1 fruit fly cellular context compared by ENCODE assay signal in the genomic region with DNA sequence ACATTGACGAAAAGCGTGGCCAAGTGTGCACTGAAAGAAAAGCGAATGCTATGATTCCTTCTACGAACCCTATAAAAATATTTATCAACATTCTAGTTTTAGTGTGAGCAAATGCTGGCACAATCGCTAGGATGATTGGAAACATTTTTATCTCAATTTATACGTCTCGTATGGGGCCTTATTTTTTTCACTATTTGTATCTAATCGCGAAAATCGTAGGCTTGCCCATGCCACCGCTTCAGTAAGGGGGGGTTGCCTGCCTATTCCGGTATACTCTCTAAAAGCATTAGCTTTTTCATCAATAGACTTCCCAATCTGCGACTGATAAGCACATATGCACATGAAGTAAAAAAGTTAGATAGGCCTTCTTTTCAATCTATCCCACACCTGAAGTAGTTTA.
A peak's percentile ranks its signal among the peaks of the same experiment; 100 is the strongest.
TF ChIP-seq lines count a peak whose summit lies in the region.

No protein-coding gene starts in this region.

TF ChIP-seq in whole organism, embryonic, 481 proteins besides CTCF, POLR2A, EP300 and RAD21 (continued from another document and continues in another):
- TF ChIP-seq CG13287 (GFP tag; IDR thresholded peaks at IDR 0.05; lab: Robert Waterston, UW; ENCODE audit: partially characterized antibody) (no peak), CG3847 (GFP tag; IDR thresholded peaks at IDR 0.05; lab: Robert Waterston, UW) (peak; percentile 82), Lpt (GFP tag; optimal IDR thresholded peaks at IDR 0.05; lab: Kevin White, UChicago) (no peak), fd3F (GFP tag; optimal IDR thresholded peaks at IDR 0.05; lab: Kevin White, UChicago) (peak; percentile 73), bbx (GFP tag; IDR thresholded peaks at IDR 0.05; lab: Robert Waterston, UW; ENCODE audit: partially characterized antibody) (no peak), dpn (GFP tag; optimal IDR thresholded peaks at IDR 0.05; lab: Kevin White, UChicago) (peak; percentile 57 to 74), Dad (GFP tag; optimal IDR thresholded peaks at IDR 0.05; lab: Kevin White, UChicago) (peak; percentile 62), CG2202 (tag; optimal IDR thresholded peaks at IDR 0.05; lab: Kevin White, UChicago) (no peak), Six4 (GFP tag; optimal IDR thresholded peaks at IDR 0.05; lab: Kevin White, UChicago) (peak; percentile 50), CG30403 (GFP tag; optimal IDR thresholded peaks at IDR 0.05; lab: Kevin White, UChicago) (peak; percentile 71), CG8478 (optimal IDR thresholded peaks at IDR 0.05; lab: Kevin White, UChicago) (no peak), CG13624 (GFP tag; optimal IDR thresholded peaks at IDR 0.05; lab: Kevin White, UChicago) (peak; percentile 58), sima (GFP tag; optimal IDR thresholded peaks at IDR 0.05; lab: Kevin White, UChicago) (peak; percentile 51), nom (GFP tag; optimal IDR thresholded peaks at IDR 0.05; lab: Kevin White, UChicago) (no peak), CG10959 (GFP tag; IDR thresholded peaks at IDR 0.05; lab: Robert Waterston, UW) (no peak), gcm2 (GFP tag; optimal IDR thresholded peaks at IDR 0.05; lab: Kevin White, UChicago) (peak; percentile 67), Awh (GFP tag; IDR thresholded peaks at IDR 0.05; lab: Robert Waterston, UW) (peak; percentile 85), Poxn (GFP tag; IDR thresholded peaks at IDR 0.05; lab: Robert Waterston, UW) (peak; percentile 33; the same call in 1 of the 2 replicates), H15 (GFP tag; IDR thresholded peaks at IDR 0.05; lab: Robert Waterston, UW) (peak; percentile 74), danr (GFP tag; IDR thresholded peaks at IDR 0.05; lab: Robert Waterston, UW) (peak; percentile 67; the same call in 1 of the 2 replicates), tap (tag; optimal IDR thresholded peaks at IDR 0.05; lab: Kevin White, UChicago) (peak; percentile 74), HLHmδ (GFP tag; optimal IDR thresholded peaks at IDR 0.05; lab: Kevin White, UChicago) (no peak), prd (optimal IDR thresholded peaks at IDR 0.05; lab: Kevin White, UChicago) (no peak), prd (GFP tag; IDR thresholded peaks at IDR 0.05; lab: Robert Waterston, UW) (peak; percentile 90), CG11696 (GFP tag; IDR thresholded peaks at IDR 0.05; lab: Robert Waterston, UW) (peak; percentile 79), Doc2 (GFP tag; IDR thresholded peaks at IDR 0.05; lab: Robert Waterston, UW) (peak; percentile 79), gfzf (GFP tag; optimal IDR thresholded peaks at IDR 0.05; lab: Kevin White, UChicago) (no peak), lov (optimal IDR thresholded peaks at IDR 0.05; lab: Kevin White, UChicago) (no peak), lov (GFP tag; IDR thresholded peaks at IDR 0.05; lab: Robert Waterston, UW) (peak; percentile 66; the same call in 1 of the 3 replicates), CG15601 (tag; optimal IDR thresholded peaks at IDR 0.05; lab: Kevin White, UChicago) (peak; percentile 33), unc-4 (GFP tag; IDR thresholded peaks at IDR 0.05; lab: Robert Waterston, UW; ENCODE audit: partially characterized antibody) (no peak), Hey (tag; optimal IDR thresholded peaks at IDR 0.05; lab: Kevin White, UChicago) (peak; percentile 91), CG4707 (GFP tag; optimal IDR thresholded peaks at IDR 0.05; lab: Kevin White, UChicago) (peak; percentile 19), Bdp1 (GFP tag; optimal IDR thresholded peaks at IDR 0.05; lab: Kevin White, UChicago) (peak; percentile 69), CG10321 (GFP tag; IDR thresholded peaks at IDR 0.05; lab: Robert Waterston, UW) (peak; percentile 41; the same call in 1 of the 2 replicates), Gug (GFP tag; IDR thresholded peaks at IDR 0.05; lab: Robert Waterston, UW) (peak; percentile 80), CG30020 (tag; optimal IDR thresholded peaks at IDR 0.05; lab: Kevin White, UChicago) (no peak), BEAF-32 (GFP tag; optimal IDR thresholded peaks at IDR 0.05; lab: Kevin White, UChicago) (no peak), CG13424 (tag; optimal IDR thresholded peaks at IDR 0.05; lab: Kevin White, UChicago) (peak; percentile 79), CG11247 (GFP tag; IDR thresholded peaks at IDR 0.05; lab: Robert Waterston, UW) (peak; percentile 82), lab (GFP tag; optimal IDR thresholded peaks at IDR 0.05; lab: Kevin White, UChicago) (peak; percentile 93), emc (GFP tag; optimal IDR thresholded peaks at IDR 0.05; lab: Kevin White, UChicago) (peak; percentile 63), CG4854 (GFP tag; optimal IDR thresholded peaks at IDR 0.05; lab: Kevin White, UChicago) (peak; percentile 50), hth (optimal IDR thresholded peaks at IDR 0.05; lab: Kevin White, UChicago) (no peak), psq (GFP tag; optimal IDR thresholded peaks at IDR 0.05; lab: Kevin White, UChicago) (no peak), yki (optimal IDR thresholded peaks at IDR 0.05; lab: Kevin White, UChicago) (no peak), dmrt99B (tag; optimal IDR thresholded peaks at IDR 0.05; lab: Kevin White, UChicago) (peak; percentile 88), Gsc (GFP tag; IDR thresholded peaks at IDR 0.05; lab: Robert Waterston, UW) (0 out of 2 replicates have a peak, but pooled peaks have one; percentile 35), Hand (GFP tag; optimal IDR thresholded peaks at IDR 0.05; lab: Kevin White, UChicago) (peak; percentile 55), CG31365 (tag; optimal IDR thresholded peaks at IDR 0.05; lab: Kevin White, UChicago) (peak; percentile 51), CG17328 (GFP tag; IDR thresholded peaks at IDR 0.05; lab: Robert Waterston, UW) (peak; percentile 80), CG32767 (GFP tag; IDR thresholded peaks at IDR 0.05; lab: Robert Waterston, UW) (peak; percentile 67; the same call in 1 of the 2 replicates), run (tag; optimal IDR thresholded peaks at IDR 0.05; lab: Kevin White, UChicago) (peak; percentile 41), Optix (GFP tag; IDR thresholded peaks at IDR 0.05; lab: Robert Waterston, UW) (peak; percentile 90), Usf (GFP tag; optimal IDR thresholded peaks at IDR 0.05; lab: Kevin White, UChicago) (peak; percentile 11), toy (GFP tag; IDR thresholded peaks at IDR 0.05; lab: Robert Waterston, UW) (0 out of 2 replicates have a peak, but pooled peaks have one; percentile 49), CG14860 (GFP tag; IDR thresholded peaks at IDR 0.05; lab: Robert Waterston, UW; ENCODE audit: partially characterized antibody) (no peak), GATAe (GFP tag; conservative IDR thresholded peaks at IDR 0.05; lab: Robert Waterston, UW) (peak; percentile 94), odd (GFP tag; optimal IDR thresholded peaks at IDR 0.05; lab: Kevin White, UChicago) (peak; percentile 57), CG11093 (GFP tag; IDR thresholded peaks at IDR 0.05; lab: Robert Waterston, UW) (peak; percentile 49; the same call in 1 of the 3 replicates), Vsx1 (GFP tag; optimal IDR thresholded peaks at IDR 0.05; lab: Kevin White, UChicago) (peak; percentile 66), gce (GFP tag; IDR thresholded peaks at IDR 0.05; lab: Robert Waterston, UW) (peak; percentile 74), grn (GFP tag; optimal IDR thresholded peaks at IDR 0.05; lab: Kevin White, UChicago) (peak; percentile 92), Nf-YC (tag; optimal IDR thresholded peaks at IDR 0.05; lab: Kevin White, UChicago) (no peak), CG17612 (GFP tag; IDR thresholded peaks at IDR 0.05; lab: Robert Waterston, UW) (peak; percentile 69), peb (GFP tag; IDR thresholded peaks at IDR 0.05; lab: Robert Waterston, UW) (peak; percentile 79), ind (GFP tag; optimal IDR thresholded peaks at IDR 0.05; lab: Kevin White, UChicago) (peak; percentile 78), klu (GFP tag; IDR thresholded peaks at IDR 0.05; lab: Robert Waterston, UW) (peak; percentile 45; the same call in 1 of the 2 replicates), lola (GFP tag; optimal IDR thresholded peaks at IDR 0.05; lab: Kevin White, UChicago) (no peak), CG31388 (GFP tag; optimal IDR thresholded peaks at IDR 0.05; lab: Kevin White, UChicago) (peak; percentile 40), CG9932 (GFP tag; IDR thresholded peaks at IDR 0.05; lab: Robert Waterston, UW) (peak; percentile 75; the same call in 1 of the 2 replicates), z (GFP tag; IDR thresholded peaks at IDR 0.05; lab: Robert Waterston, UW) (no peak; the same call in 2 of the 3 replicates), CG30431 (GFP tag; optimal IDR thresholded peaks at IDR 0.05; lab: Kevin White, UChicago) (peak; percentile 54), disco-r (GFP tag; optimal IDR thresholded peaks at IDR 0.05; lab: Kevin White, UChicago) (peak; percentile 26), CG14441 (GFP tag; IDR thresholded peaks at IDR 0.05; lab: Robert Waterston, UW) (peak; percentile 92), CG11504 (tag; optimal IDR thresholded peaks at IDR 0.05; lab: Kevin White, UChicago) (peak; percentile 88), pros (GFP tag; optimal IDR thresholded peaks at IDR 0.05; lab: Kevin White, UChicago) (no peak), sens (GFP tag; lab: Kevin White, UChicago) (peak; percentile 96), CG11560 (tag; IDR thresholded peaks at IDR 0.05; lab: Robert Waterston, UW) (peak; percentile 55; the same call in 1 of the 3 replicates), eyg (GFP tag; optimal IDR thresholded peaks at IDR 0.05; lab: Kevin White, UChicago) (peak; percentile 77), CG8944 (GFP tag; optimal IDR thresholded peaks at IDR 0.05; lab: Kevin White, UChicago) (peak; percentile 60), CG1603 (tag; optimal IDR thresholded peaks at IDR 0.05; lab: Kevin White, UChicago) (peak; percentile 77), CrebB (tag; optimal IDR thresholded peaks at IDR 0.05; lab: Kevin White, UChicago) (peak; percentile 53), cas (GFP tag; IDR thresholded peaks at IDR 0.05; lab: Robert Waterston, UW) (peak; percentile 67; the same call in 1 of the 2 replicates), CG1602 (GFP tag; optimal IDR thresholded peaks at IDR 0.05; lab: Kevin White, UChicago) (peak; percentile 56), NK7.1 (GFP tag; optimal IDR thresholded peaks at IDR 0.05; lab: Kevin White, UChicago) (peak; percentile 58), CG18619 (GFP tag; optimal IDR thresholded peaks at IDR 0.05; lab: Kevin White, UChicago) (peak; percentile 61), NfI (GFP tag; optimal IDR thresholded peaks at IDR 0.05; lab: Kevin White, UChicago) (peak; percentile 81), C15 (GFP tag; IDR thresholded peaks at IDR 0.05; lab: Robert Waterston, UW) (peak; percentile 74; the same call in 2 of the 3 replicates), CG7372 (GFP tag; IDR thresholded peaks at IDR 0.05; lab: Robert Waterston, UW) (peak; percentile 60; the same call in 1 of the 2 replicates), gro (GFP tag; optimal IDR thresholded peaks at IDR 0.05; lab: Kevin White, UChicago) (peak; percentile 82), ci (GFP tag; IDR thresholded peaks at IDR 0.05; lab: Robert Waterston, UW) (peak; percentile 96), Sox102F (GFP tag; optimal IDR thresholded peaks at IDR 0.05; lab: Kevin White, UChicago) (no peak), CG10274 (GFP tag; optimal IDR thresholded peaks at IDR 0.05; lab: Kevin White, UChicago) (peak; percentile 36), CG13123 (GFP tag; optimal IDR thresholded peaks at IDR 0.05; lab: Kevin White, UChicago) (peak; percentile 41), sim (GFP tag; IDR thresholded peaks at IDR 0.05; lab: Robert Waterston, UW) (peak; percentile 72), Dll (GFP tag; IDR thresholded peaks at IDR 0.05; lab: Robert Waterston, UW; ENCODE audit: partially characterized antibody) (no peak), Dek (tag; optimal IDR thresholded peaks at IDR 0.05; lab: Kevin White, UChicago) (peak; percentile 79), CG14014 (GFP tag; IDR thresholded peaks at IDR 0.05; lab: Robert Waterston, UW) (peak; percentile 89), ab (GFP tag; optimal IDR thresholded peaks at IDR 0.05; lab: Kevin White, UChicago) (no peak), stc (GFP tag; IDR thresholded peaks at IDR 0.05; lab: Robert Waterston, UW) (peak; percentile 84), maf-S (GFP tag; optimal IDR thresholded peaks at IDR 0.05; lab: Kevin White, UChicago) (peak; percentile 59), trh (GFP tag; optimal IDR thresholded peaks at IDR 0.05; lab: Kevin White, UChicago) (peak; percentile 39), HmgD (GFP tag; optimal IDR thresholded peaks at IDR 0.05; lab: Kevin White, UChicago) (no peak), CG11085 (GFP tag; IDR thresholded peaks at IDR 0.05; lab: Robert Waterston, UW) (peak; percentile 55), Abd-B (GFP tag; optimal IDR thresholded peaks at IDR 0.05; lab: Kevin White, UChicago) (no peak), CG15269 (tag; optimal IDR thresholded peaks at IDR 0.05; lab: Kevin White, UChicago) (peak; percentile 86), Ssrp (tag; optimal IDR thresholded peaks at IDR 0.05; lab: Kevin White, UChicago) (peak; percentile 71), dan (GFP tag; IDR thresholded peaks at IDR 0.05; lab: Robert Waterston, UW) (0 out of 2 replicates have a peak, but pooled peaks have one; percentile 26), vnd (GFP tag; IDR thresholded peaks at IDR 0.05; lab: Robert Waterston, UW; ENCODE audit: partially characterized antibody) (no peak), scrt (GFP tag; optimal IDR thresholded peaks at IDR 0.05; lab: Kevin White, UChicago) (peak; percentile 60), CG33213 (GFP tag; optimal IDR thresholded peaks at IDR 0.05; lab: Kevin White, UChicago) (peak; percentile 59), CG6813 (GFP tag; optimal IDR thresholded peaks at IDR 0.05; lab: Kevin White, UChicago) (peak; percentile 76), ranshi (GFP tag; IDR thresholded peaks at IDR 0.05; lab: Robert Waterston, UW) (peak; percentile 86), HmgZ (tag; optimal IDR thresholded peaks at IDR 0.05; lab: Kevin White, UChicago) (peak; percentile 84), CG1233 (GFP tag; optimal IDR thresholded peaks at IDR 0.05; lab: Kevin White, UChicago) (peak; percentile 77), NC2α (GFP tag; optimal IDR thresholded peaks at IDR 0.05; lab: Kevin White, UChicago) (peak; percentile 34), CkIIα-i1 (GFP tag; IDR thresholded peaks at IDR 0.05; lab: Robert Waterston, UW) (no peak), CG10209 (GFP tag; optimal IDR thresholded peaks at IDR 0.05; lab: Kevin White, UChicago) (peak; percentile 82), cwo (GFP tag; optimal IDR thresholded peaks at IDR 0.05; lab: Kevin White, UChicago) (peak; percentile 81), CG18011 (GFP tag; optimal IDR thresholded peaks at IDR 0.05; lab: Kevin White, UChicago) (peak; percentile 61), CG5180 (GFP tag; optimal IDR thresholded peaks at IDR 0.05; lab: Kevin White, UChicago) (peak; percentile 47), Sry-β (GFP tag; optimal IDR thresholded peaks at IDR 0.05; lab: Kevin White, UChicago) (no peak), CG3726 (GFP tag; IDR thresholded peaks at IDR 0.05; lab: Robert Waterston, UW) (peak; percentile 72; the same call in 1 of the 3 replicates), pb (GFP tag; optimal IDR thresholded peaks at IDR 0.05; lab: Kevin White, UChicago) (peak; percentile 41)
